Worm (Caenorhabditis elegans) whole organism, early embryonic: Measurements from ENCODE around the gene F48G7.10.

Source experiments
- ama-1 ChIP-seq: fragments of 150-350 bp; optimal IDR thresholded peaks from 2 replicates; lab custom pipeline; 2014
- ceh-36 ChIP-seq: sonication (generic microtip); optimal IDR thresholded peaks from 2 replicates; lab custom pipeline; 2016; ENCODE audit warnings: missing genetic modification characterization, inconsistent platforms, missing compliant biosample characterization
- ets-7 ChIP-seq: sonication (generic microtip); optimal IDR thresholded peaks from 2 replicates; lab custom pipeline; 2016; ENCODE audit warnings: missing genotype, missing genetic modification characterization, missing compliant biosample characterization
- hmbx-1 ChIP-seq: sonication (generic microtip); optimal IDR thresholded peaks from 2 replicates; lab custom pipeline; 2016; ENCODE audit warnings: mild to moderate bottlenecking, missing genetic modification characterization, missing compliant biosample characterization
- hnd-1 ChIP-seq: sonication (generic microtip); optimal IDR thresholded peaks from 2 replicates; lab custom pipeline; 2016; ENCODE audit warnings: missing genetic modification characterization, missing compliant biosample characterization
- pes-1 ChIP-seq: fragments of 200-800 bp; sonication (Bioruptor generic); IDR thresholded peaks from 2 replicates; pipeline ENCODE4 v1.3.6; 2022; ENCODE audit warnings: missing genetic modification reagents, missing genetic modification characterization, missing compliant biosample characterization
- tbx-37 ChIP-seq: fragments of 200-800 bp; sonication (Bioruptor generic); conservative IDR thresholded peaks from 2 replicates; pipeline ENCODE4 v1.3.6; 2022; ENCODE audit warnings: missing genetic modification reagents, missing genetic modification characterization, missing compliant biosample characterization

DNA sequence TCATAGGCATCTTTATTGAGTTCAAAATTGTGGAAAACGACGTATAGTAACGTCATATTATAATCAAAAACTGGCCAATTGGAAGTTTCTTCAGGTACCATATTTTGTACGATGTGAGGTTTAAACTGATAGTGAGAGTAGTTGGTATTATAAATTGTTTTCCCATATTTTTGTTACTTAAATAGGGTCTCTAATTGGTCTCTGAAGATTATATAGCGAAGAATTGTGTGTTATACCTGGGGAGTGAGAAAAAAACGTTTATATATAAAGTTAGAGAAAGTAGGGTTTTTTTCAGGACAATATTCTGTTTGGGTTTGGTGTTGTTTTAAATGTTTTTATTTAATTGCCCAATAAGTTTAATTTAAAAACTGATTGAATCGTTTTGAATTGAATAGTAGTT, 9.8 kb downstream of the F48G7.10 start, which contains the start of gene srt-17:
- TF ChIP-seq ama-1 (lab: Kevin White, UChicago), result no peak
- no peak for TF ChIP-seq hnd-1 (tag; lab: Kevin White, UChicago)
- no peak for TF ChIP-seq ceh-36
- no peak for TF ChIP-seq hmbx-1 (tag; lab: Kevin White, UChicago)
- TF ChIP-seq pes-1 (GFP tag; lab: Robert Waterston, UW), result no peak
- TF ChIP-seq ets-7 (tag; lab: Kevin White, UChicago), result no peak
- no peak for TF ChIP-seq tbx-37 (GFP tag; lab: Robert Waterston, UW)
